Fruit fly (Drosophila melanogaster): Measurements from ENCODE around the gene CG13698.

The CG13698 gene

DNA sequence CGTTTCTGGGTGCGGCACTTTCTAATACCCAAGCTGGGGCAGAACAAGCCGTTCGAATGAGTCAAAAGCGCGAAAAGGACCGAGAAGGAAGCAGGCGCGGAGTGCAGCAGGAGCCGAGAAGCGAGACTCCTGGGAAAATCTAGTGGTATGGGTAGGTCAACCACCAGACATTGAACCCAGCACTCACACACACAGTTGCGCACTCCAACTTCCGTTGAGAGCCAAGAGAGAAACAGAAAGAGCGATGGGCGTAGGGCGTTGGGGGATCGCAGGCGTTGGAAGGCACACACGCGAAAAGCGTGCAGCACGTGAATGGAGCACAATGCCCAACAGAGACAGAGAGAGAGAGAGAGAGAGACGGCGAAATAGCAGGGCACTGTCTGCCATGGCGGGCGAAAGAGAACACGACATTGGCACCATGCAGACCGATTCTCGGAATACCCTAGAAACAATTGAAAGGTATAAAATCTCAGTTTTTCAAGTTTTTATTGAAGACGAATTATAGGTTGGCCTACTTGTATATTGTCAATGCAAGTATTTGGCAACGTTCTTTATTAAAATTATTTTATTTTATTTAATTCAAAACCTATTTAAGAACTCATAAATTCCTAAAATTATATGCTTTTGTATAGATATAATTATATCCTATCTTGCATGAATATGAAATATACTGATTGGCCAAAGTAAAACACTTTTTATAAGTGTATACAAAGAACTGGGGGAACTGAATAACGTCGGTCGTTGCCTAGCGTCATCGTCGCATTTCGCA lies 28.1 kb downstream of the CG13698 start (continued):
- TF ChIP-seq CG7357 (GFP tag; IDR thresholded peaks at IDR 0.05) = no peak
- TF ChIP-seq chn (GFP tag; optimal IDR thresholded peaks at IDR 0.05) = no peak
- no peak for TF ChIP-seq Fer3 (tag; optimal IDR thresholded peaks at IDR 0.05)
- TF ChIP-seq chm (GFP tag; IDR thresholded peaks at IDR 0.05) = no peak
- no peak for TF ChIP-seq CG7745 (tag; optimal IDR thresholded peaks at IDR 0.05)
- TF ChIP-seq CG15696 (tag; optimal IDR thresholded peaks at IDR 0.05) = no peak
- TF ChIP-seq CG9797 (GFP tag; optimal IDR thresholded peaks at IDR 0.05) = no peak
- peak; percentile 72 for TF ChIP-seq CG2712 (tag; optimal IDR thresholded peaks at IDR 0.05)
- TF ChIP-seq CG12155 (GFP tag; optimal IDR thresholded peaks at IDR 0.05) = no peak
- no peak for TF ChIP-seq slbo (GFP tag; IDR thresholded peaks at IDR 0.05)
- TF ChIP-seq CG1603 (tag; optimal IDR thresholded peaks at IDR 0.05) = no peak
- no peak for TF ChIP-seq Vsx1 (GFP tag; optimal IDR thresholded peaks at IDR 0.05)
- no peak for TF ChIP-seq Mrtf (GFP tag; IDR thresholded peaks at IDR 0.05)
- TF ChIP-seq Dll (GFP tag; IDR thresholded peaks at IDR 0.05; ENCODE audit: partially characterized antibody) = no peak
- no peak for TF ChIP-seq wor (GFP tag; IDR thresholded peaks at IDR 0.05)
- no peak for TF ChIP-seq fd64A (GFP tag; optimal IDR thresholded peaks at IDR 0.05)
- no peak for TF ChIP-seq Scr (GFP tag; IDR thresholded peaks at IDR 0.05; ENCODE audit: partially characterized antibody)
- peak; percentile 18 for TF ChIP-seq Deaf1 (tag; optimal IDR thresholded peaks at IDR 0.05)
- 0 out of 2 replicates have a peak, but pooled peaks have one; percentile 12 for TF ChIP-seq CG10321 (GFP tag; IDR thresholded peaks at IDR 0.05)
- TF ChIP-seq Sox102F (GFP tag; optimal IDR thresholded peaks at IDR 0.05) = peak; percentile 41
- no peak for TF ChIP-seq PHDP (tag; optimal IDR thresholded peaks at IDR 0.05)
- no peak for TF ChIP-seq tna (GFP tag; IDR thresholded peaks at IDR 0.05; ENCODE audit: partially characterized antibody)
- TF ChIP-seq Sin3A (optimal IDR thresholded peaks at IDR 0.05) = no peak
- no peak for TF ChIP-seq Rx (GFP tag; IDR thresholded peaks at IDR 0.05)
- TF ChIP-seq Poxn (GFP tag; IDR thresholded peaks at IDR 0.05) = no peak
- TF ChIP-seq CG10209 (GFP tag; optimal IDR thresholded peaks at IDR 0.05) = peak; percentile 28
- peak; percentile 6 for TF ChIP-seq CG6813 (GFP tag; optimal IDR thresholded peaks at IDR 0.05)
- TF ChIP-seq CG2889 (GFP tag; IDR thresholded peaks at IDR 0.05) = no peak
- TF ChIP-seq az2 (GFP tag; optimal IDR thresholded peaks at IDR 0.05) = peak; percentile 26
- no peak for TF ChIP-seq CG3995 (GFP tag; optimal IDR thresholded peaks at IDR 0.05)
- no peak for TF ChIP-seq CG11456 (GFP tag; IDR thresholded peaks at IDR 0.05)
- TF ChIP-seq Stat92E (GFP tag; optimal IDR thresholded peaks at IDR 0.05) = no peak
- TF ChIP-seq hth (optimal IDR thresholded peaks at IDR 0.05) = no peak
- TF ChIP-seq CG17568 (GFP tag; optimal IDR thresholded peaks at IDR 0.05) = no peak
- no peak for TF ChIP-seq tio (GFP tag; optimal IDR thresholded peaks at IDR 0.05)
- peak; percentile 60 for TF ChIP-seq CG31441 (GFP tag; IDR thresholded peaks at IDR 0.05)
- no peak for TF ChIP-seq CG12219 (GFP tag; optimal IDR thresholded peaks at IDR 0.05)
- TF ChIP-seq Jarid2 (GFP tag; optimal IDR thresholded peaks at IDR 0.05) = no peak
- no peak for TF ChIP-seq CG14441 (GFP tag; IDR thresholded peaks at IDR 0.05)
- no peak for TF ChIP-seq sqz (GFP tag; optimal IDR thresholded peaks at IDR 0.05)
- no peak for TF ChIP-seq Ravus (GFP tag; IDR thresholded peaks at IDR 0.05)
- no peak for TF ChIP-seq Dp (GFP tag; optimal IDR thresholded peaks at IDR 0.05)
- TF ChIP-seq al (GFP tag; IDR thresholded peaks at IDR 0.05) = no peak
- no peak for TF ChIP-seq CG7987 (GFP tag; optimal IDR thresholded peaks at IDR 0.05)
- no peak for TF ChIP-seq MESR4 (GFP tag; optimal IDR thresholded peaks at IDR 0.05)
- peak; percentile 26; the same call in 1 of the 2 replicates for TF ChIP-seq E2f1 (GFP tag; IDR thresholded peaks at IDR 0.05)
- no peak for TF ChIP-seq CG17912 (GFP tag; optimal IDR thresholded peaks at IDR 0.05)
- TF ChIP-seq CG17361 (GFP tag; IDR thresholded peaks at IDR 0.05) = no peak; the same call in 2 of the 3 replicates
- TF ChIP-seq CG17186 (GFP tag; optimal IDR thresholded peaks at IDR 0.05) = no peak
- TF ChIP-seq Six4 (GFP tag; optimal IDR thresholded peaks at IDR 0.05) = peak; percentile 8
